Worm (Caenorhabditis elegans): ENCODE measurements around the gene dsb-1.

DNA sequence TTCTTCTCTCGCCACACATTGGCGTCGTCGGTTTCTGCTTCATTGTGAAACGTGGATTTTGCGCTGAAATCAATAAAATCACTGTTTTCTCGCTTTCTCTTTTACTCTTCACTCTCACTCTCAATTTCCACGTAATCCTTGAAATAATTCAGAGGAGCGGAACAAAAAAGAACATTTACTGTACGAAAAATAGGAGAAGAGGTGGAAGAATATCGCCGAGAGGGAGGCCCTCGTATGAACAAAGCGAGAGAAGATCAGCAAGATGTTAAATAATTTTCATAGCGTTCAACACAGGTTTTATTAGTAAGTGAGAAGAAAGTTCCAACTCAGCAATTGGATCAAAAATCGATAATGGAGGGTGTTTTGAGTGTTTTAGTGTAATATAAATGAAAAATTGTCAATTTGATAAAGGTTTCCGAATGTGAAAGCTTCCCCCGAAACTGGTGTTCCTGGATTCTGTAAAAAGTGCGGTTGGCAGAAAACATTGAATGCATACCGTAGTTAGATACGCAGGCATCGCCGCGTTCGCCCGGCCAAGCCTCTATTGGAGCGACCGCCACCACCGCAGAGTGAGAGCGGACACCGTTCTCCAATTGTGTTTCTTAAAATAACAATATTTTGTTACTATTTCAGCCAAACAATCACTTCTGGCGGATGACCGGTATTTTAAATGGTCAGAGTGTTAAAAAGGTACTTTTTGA, 47.2 kb upstream of the dsb-1 start, which contains the start of the genes ccr-4 and ZC518.8:
- TF ChIP-seq ztf-29 (GFP tag; IDR thresholded peaks at IDR 0.05) (no peak), T22C8.4 (GFP tag; IDR thresholded peaks at IDR 0.05) (no peak), klf-2 (GFP tag; conservative IDR thresholded peaks at IDR 0.05) (no peak), ref-1 (GFP tag; conservative IDR thresholded peaks at IDR 0.05) (no peak), tab-1 (GFP tag; IDR thresholded peaks at IDR 0.05) (no peak), med-1 (GFP tag; optimal IDR thresholded peaks at IDR 0.05; ENCODE audit: insufficient read depth) (no peak), flt-1 (GFP tag; IDR thresholded peaks at IDR 0.05) (no peak)
